Fruit fly (Drosophila melanogaster): ENCODE results near the gene CG14543.

Gene CG14543

dm6 chr3R:26008892-26009539, 47.4 kb upstream of the CG14543 start (continued):
- TF ChIP-seq HLH4C (GFP tag; IDR thresholded peaks at IDR 0.05; ENCODE audit: partially characterized antibody) (no peak), sima (GFP tag; optimal IDR thresholded peaks at IDR 0.05) (peak; percentile 50), mirr (GFP tag; optimal IDR thresholded peaks at IDR 0.05) (no peak), CG6254 (GFP tag; optimal IDR thresholded peaks at IDR 0.05) (peak; percentile 79), seq (GFP tag; IDR thresholded peaks at IDR 0.05) (peak; percentile 86), CG17802 (tag; optimal IDR thresholded peaks at IDR 0.05) (peak; percentile 75), D19A (tag; optimal IDR thresholded peaks at IDR 0.05) (peak; percentile 89), MBD-R2 (GFP tag; IDR thresholded peaks at IDR 0.05) (peak; percentile 46; the same call in 1 of the 2 replicates), CG17612 (GFP tag; IDR thresholded peaks at IDR 0.05) (no peak), ci (GFP tag; IDR thresholded peaks at IDR 0.05) (peak; percentile 92), tap (tag; optimal IDR thresholded peaks at IDR 0.05) (peak; percentile 92), lilli (GFP tag; optimal IDR thresholded peaks at IDR 0.05) (peak; percentile 91), CG17359 (tag; optimal IDR thresholded peaks at IDR 0.05) (peak; percentile 91), CG3847 (GFP tag; IDR thresholded peaks at IDR 0.05) (peak; percentile 81), Atf3 (GFP tag; optimal IDR thresholded peaks at IDR 0.05) (peak; percentile 84), dmrt11E (tag; optimal IDR thresholded peaks at IDR 0.05) (peak; percentile 90), CG15479 (GFP tag; optimal IDR thresholded peaks at IDR 0.05) (no peak), Drgx (GFP tag; IDR thresholded peaks at IDR 0.05) (peak; percentile 94), CG8765 (GFP tag; IDR thresholded peaks at IDR 0.05) (0 out of 2 replicates have a peak, but pooled peaks have one; percentile 53), zfh2 (GFP tag; optimal IDR thresholded peaks at IDR 0.05) (peak; percentile 69), Opbp (GFP tag; IDR thresholded peaks at IDR 0.05; ENCODE audit: partially characterized antibody) (no peak), Neu2 (GFP tag; optimal IDR thresholded peaks at IDR 0.05; ENCODE audit: borderline replicate concordance) (no peak), C15 (GFP tag; IDR thresholded peaks at IDR 0.05) (peak; percentile 49; the same call in 1 of the 3 replicates), tx (GFP tag; optimal IDR thresholded peaks at IDR 0.05) (peak; percentile 87), CG10321 (GFP tag; IDR thresholded peaks at IDR 0.05) (peak; percentile 52), run (tag; optimal IDR thresholded peaks at IDR 0.05) (peak; percentile 70), HLH54F (GFP tag; optimal IDR thresholded peaks at IDR 0.05) (peak; percentile 81), fu2 (GFP tag; optimal IDR thresholded peaks at IDR 0.05) (peak; percentile 67), pfk (GFP tag; optimal IDR thresholded peaks at IDR 0.05) (no peak), lbe (GFP tag; optimal IDR thresholded peaks at IDR 0.05) (peak; percentile 95), cad (GFP tag; optimal IDR thresholded peaks at IDR 0.05) (no peak), CG4424 (GFP tag; optimal IDR thresholded peaks at IDR 0.05) (peak; percentile 90), bbx (GFP tag; IDR thresholded peaks at IDR 0.05; ENCODE audit: partially characterized antibody) (no peak), gcm2 (GFP tag; optimal IDR thresholded peaks at IDR 0.05) (peak; percentile 67), CG4617 (GFP tag; optimal IDR thresholded peaks at IDR 0.05; ENCODE audit: borderline replicate concordance) (peak; percentile 54), CG8281 (tag; optimal IDR thresholded peaks at IDR 0.05) (peak; percentile 62), CG6654 (GFP tag; optimal IDR thresholded peaks at IDR 0.05) (peak; percentile 72), sqz (GFP tag; optimal IDR thresholded peaks at IDR 0.05) (peak; percentile 97), Spps (tag; optimal IDR thresholded peaks at IDR 0.05) (peak; percentile 86), D19B (GFP tag; optimal IDR thresholded peaks at IDR 0.05) (peak; percentile 57), CG14014 (GFP tag; IDR thresholded peaks at IDR 0.05) (peak; percentile 80), CG1647 (GFP tag; optimal IDR thresholded peaks at IDR 0.05) (peak; percentile 65), Rfx (GFP tag; IDR thresholded peaks at IDR 0.05) (peak; percentile 90), gro (GFP tag; optimal IDR thresholded peaks at IDR 0.05) (peak; percentile 66), Ets97D (GFP tag; optimal IDR thresholded peaks at IDR 0.05) (peak; percentile 37), dan (GFP tag; IDR thresholded peaks at IDR 0.05) (no peak), CG11456 (GFP tag; IDR thresholded peaks at IDR 0.05) (peak; percentile 65; the same call in 1 of the 3 replicates), crc (GFP tag; optimal IDR thresholded peaks at IDR 0.05) (peak; percentile 82), trh (GFP tag; optimal IDR thresholded peaks at IDR 0.05) (peak; percentile 43), CG1603 (tag; optimal IDR thresholded peaks at IDR 0.05) (peak; percentile 89)
